Worm (Caenorhabditis elegans) whole organism, young adult: ENCODE results near the gene nspc-3.

Experiments
- D2030.7 ChIP-seq: fragments of 200-800 bp; sonication (Bioruptor generic); IDR thresholded peaks from 2 replicates; pipeline ENCODE4 v1.3.6; 2022; ENCODE audit warnings: missing genetic modification reagents, missing genetic modification characterization, missing compliant biosample characterization
- F22D6.2 ChIP-seq: sonication (generic microtip); optimal IDR thresholded peaks from 2 replicates; lab custom pipeline; 2016; ENCODE audit warnings: mild to moderate bottlenecking, missing genetic modification characterization, missing compliant biosample characterization
- F52B5.7 ChIP-seq: sonication (generic microtip); optimal IDR thresholded peaks from 2 replicates; lab custom pipeline; 2016; ENCODE audit warnings: mild to moderate bottlenecking, missing genetic modification characterization, missing compliant biosample characterization
- K11D2.4 ChIP-seq: fragments of 200-800 bp; sonication (Bioruptor generic); IDR thresholded peaks from 2 replicates; pipeline ENCODE4 v1.3.6; 2022; ENCODE audit warnings: missing genetic modification reagents, missing genetic modification characterization, missing compliant biosample characterization
- Y95B8A.8 ChIP-seq: fragments of 200-800 bp; sonication (Bioruptor generic); IDR thresholded peaks from 2 replicates; pipeline ENCODE4 v1.3.6; 2022; ENCODE audit warnings: missing genetic modification reagents, missing genetic modification characterization, missing compliant biosample characterization
- akir-1 ChIP-seq: fragments of 200-800 bp; sonication (Bioruptor generic); optimal IDR thresholded peaks from 2 replicates; lab custom pipeline; 2018; ENCODE audit warnings: mild to moderate bottlenecking, missing genetic modification characterization, moderate library complexity, missing compliant biosample characterization
- athp-1 ChIP-seq: sonication (generic microtip); optimal IDR thresholded peaks from 2 replicates; lab custom pipeline; 2017; ENCODE audit warnings: mild to moderate bottlenecking, missing genetic modification characterization, missing compliant biosample characterization
- attf-3 ChIP-seq: fragments of 200-800 bp; sonication (Bioruptor generic); conservative IDR thresholded peaks from 2 replicates; pipeline ENCODE4 v1.3.6; 2022; ENCODE audit warnings: missing genetic modification reagents, missing genetic modification characterization, missing compliant biosample characterization
- attf-5 ChIP-seq: fragments of 200-800 bp; sonication (Bioruptor generic); optimal IDR thresholded peaks from 2 replicates; lab custom pipeline; 2018; ENCODE audit warnings: mild to moderate bottlenecking, missing genetic modification characterization, missing compliant biosample characterization
- cebp-1 ChIP-seq, 2 experiments: fragments of 200-800 bp in 1 of 2; sonication (Bioruptor generic) in 1 of 2; sonication (generic microtip) in 1 of 2; IDR thresholded peaks in 1 of 2; optimal IDR thresholded peaks in 1 of 2; 2 replicates each; pipeline versions ENCODE4 v1.3.6 to Lab custom; 2017 to 2022; ENCODE audit warnings: missing compliant biosample characterization in 2 of 2, missing genetic modification characterization in 2 of 2, mild to moderate bottlenecking in 1 of 2, missing genetic modification reagents in 1 of 2, moderate library complexity in 1 of 2
- ceh-27 ChIP-seq: fragments of 200-800 bp; sonication (Bioruptor generic); optimal IDR thresholded peaks from 2 replicates; lab custom pipeline; 2018; ENCODE audit warnings: mild to moderate bottlenecking, missing genetic modification characterization, moderate library complexity, missing compliant biosample characterization
- ceh-79 ChIP-seq: sonication (generic microtip); optimal IDR thresholded peaks from 2 replicates; lab custom pipeline; 2017; ENCODE audit warnings: mild to moderate bottlenecking, missing genetic modification characterization, missing compliant biosample characterization
- die-1 ChIP-seq: sonication (generic microtip); optimal IDR thresholded peaks from 2 replicates; lab custom pipeline; 2016; ENCODE audit warnings: missing genotype, mild to moderate bottlenecking, missing genetic modification characterization, missing compliant biosample characterization
- dox-1 ChIP-seq: fragments of 200-800 bp; sonication (Bioruptor generic); IDR thresholded peaks from 2 replicates; pipeline ENCODE4 v1.3.6; 2022; ENCODE audit warnings: missing genetic modification reagents, missing genetic modification characterization, missing compliant biosample characterization
- dpff-1 ChIP-seq: sonication (generic microtip); optimal IDR thresholded peaks from 2 replicates; lab custom pipeline; 2017; ENCODE audit warnings: mild to moderate bottlenecking, missing genetic modification characterization, missing compliant biosample characterization
- ekl-4 ChIP-seq: fragments of 200-800 bp; sonication (Bioruptor generic); IDR thresholded peaks from 2 replicates; pipeline ENCODE4 v1.3.6; 2022; ENCODE audit warnings: missing genetic modification reagents, missing genetic modification characterization, missing compliant biosample characterization
- hlh-12 ChIP-seq: sonication (generic microtip); optimal IDR thresholded peaks from 2 replicates; lab custom pipeline; 2016; ENCODE audit warnings: missing genetic modification characterization, missing compliant biosample characterization
- hmg-20 ChIP-seq: fragments of 200-800 bp; sonication (Bioruptor generic); IDR thresholded peaks from 2 replicates; pipeline ENCODE4 v1.3.6; 2022; ENCODE audit warnings: missing genetic modification reagents, missing genetic modification characterization, missing compliant biosample characterization
- lin-26 ChIP-seq: fragments of 200-800 bp; sonication (Bioruptor generic); IDR thresholded peaks from 2 replicates; pipeline ENCODE4 v1.3.6; 2022; ENCODE audit warnings: missing genetic modification reagents, missing genetic modification characterization, missing compliant biosample characterization
- lin-35 ChIP-seq, 3 experiments: fragments of 150-350 bp in 2 of 3; sonication (generic microtip) in 1 of 3; optimal IDR thresholded peaks; 2 replicates each; lab custom pipeline; 2014 to 2018; ENCODE audit warnings: missing biosample characterization in 3 of 3, missing genetic modification characterization in 3 of 3, missing genetic modification reagents in 3 of 3
- lsy-27 ChIP-seq: sonication (generic microtip); optimal IDR thresholded peaks from 2 replicates; lab custom pipeline; 2017; ENCODE audit warnings: missing genetic modification characterization, mild to moderate bottlenecking, missing compliant biosample characterization, antibody characterized with exemption, missing genotype, borderline replicate concordance; ENCODE audit not compliant: insufficient read depth
- mel-28 ChIP-seq: sonication (generic microtip); optimal IDR thresholded peaks from 2 replicates; lab custom pipeline; 2016; ENCODE audit warnings: borderline replicate concordance, mild to moderate bottlenecking, missing genetic modification characterization, missing compliant biosample characterization
- nfya-1 ChIP-seq: sonication (generic microtip); optimal IDR thresholded peaks from 2 replicates; lab custom pipeline; 2017; ENCODE audit warnings: antibody characterized with exemption, missing compliant biosample characterization, missing genetic modification characterization, borderline replicate concordance; ENCODE audit not compliant: insufficient read depth
- nhr-80 ChIP-seq: sonication (generic microtip); optimal IDR thresholded peaks from 2 replicates; lab custom pipeline; 2016; ENCODE audit warnings: missing genetic modification characterization, missing compliant biosample characterization
- pha-4 ChIP-seq: fragments of 150-350 bp; sonication (generic microtip); optimal IDR thresholded peaks from 2 replicates; lab custom pipeline; 2014; ENCODE audit warnings: missing biosample characterization, missing genetic modification reagents, missing genetic modification characterization
- somi-1 ChIP-seq: fragments of 200-800 bp; sonication (Bioruptor generic); optimal IDR thresholded peaks from 2 replicates; lab custom pipeline; 2018; ENCODE audit warnings: mild to moderate bottlenecking, missing genetic modification characterization, missing compliant biosample characterization
- tbx-9 ChIP-seq: sonication (generic microtip); optimal IDR thresholded peaks from 2 replicates; lab custom pipeline; 2016; ENCODE audit warnings: borderline replicate concordance, missing genetic modification characterization, inconsistent platforms, missing compliant biosample characterization
- unc-130 ChIP-seq: sonication (generic microtip); optimal IDR thresholded peaks from 2 replicates; lab custom pipeline; 2016; ENCODE audit warnings: missing genetic modification reagents, missing genetic modification characterization, missing compliant biosample characterization
- ztf-26 ChIP-seq: sonication (generic microtip); optimal IDR thresholded peaks from 2 replicates; lab custom pipeline; 2017; ENCODE audit warnings: missing genetic modification characterization, missing compliant biosample characterization
- ztf-3 ChIP-seq: fragments of 200-800 bp; sonication (Bioruptor generic); optimal IDR thresholded peaks from 2 replicates; lab custom pipeline; 2018; ENCODE audit warnings: mild to moderate bottlenecking, missing genetic modification characterization, missing compliant biosample characterization

The nspc-3 gene

ce11 chrX:8536791-8537190 lies at the start of gene nspc-3:
Gene nspc-3, plus strand, starts transcription at chrX:8537091.
- TF ChIP-seq pha-4 (tag; lab: Kevin White, UChicago) = no peak
- no peak for TF ChIP-seq hlh-12 (tag; lab: Kevin White, UChicago)

- no peak for TF ChIP-seq ekl-4 (GFP tag; lab: Robert Waterston, UW)
- TF ChIP-seq lin-35 (GFP tag; optimal IDR thresholded peaks at IDR 0.05; lab: Kevin White, UChicago) = no peak
- no peak for TF ChIP-seq ztf-26
- TF ChIP-seq, all 124 proteins: peak for 0
These were observed 47.5 kb upstream of the nspc-3 start for ce11 chrX:8489415-8489814.

- TF ChIP-seq ceh-27 (GFP tag; lab: Kevin White, UChicago) (peak; percentile 14), cebp-1 (GFP tag; IDR thresholded peaks at IDR 0.05; lab: Robert Waterston, UW) (no peak), cebp-1 (tag; optimal IDR thresholded peaks at IDR 0.05; lab: Kevin White, UChicago) (no peak)
- TF ChIP-seq, all 124 proteins: peak for 1
These were observed 47.0 kb upstream of the nspc-3 start for ce11 chrX:8489886-8490285.

DNA sequence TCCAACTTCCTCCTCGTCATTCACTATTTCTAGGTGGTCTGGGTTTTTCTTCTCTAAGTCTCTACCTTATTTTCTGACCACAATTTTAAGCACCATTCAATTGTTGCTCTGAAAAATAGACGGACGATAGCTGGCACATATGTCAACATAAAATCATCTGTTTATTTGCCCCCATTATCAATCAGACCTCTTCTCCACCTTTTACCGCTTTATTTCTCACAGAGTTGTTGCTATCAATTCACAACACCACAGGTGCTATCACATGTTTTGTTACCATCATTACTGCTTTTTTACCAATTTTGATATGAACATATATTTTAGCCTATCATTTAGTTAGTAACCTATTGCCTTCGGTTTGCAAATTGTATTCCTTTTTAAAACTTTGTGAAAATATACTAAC lies 44.1 kb upstream of the nspc-3 start:
- TF ChIP-seq somi-1 (GFP tag; lab: Kevin White, UChicago) (no peak), nhr-80 (tag; lab: Kevin White, UChicago) (peak; percentile 43), Y95B8A.8 (GFP tag; lab: Robert Waterston, UW) (0 out of 2 replicates have a peak, but pooled peaks have one; percentile 16), mel-28 (tag; lab: Kevin White, UChicago) (no peak), F52B5.7 (no peak)

ce11 chrX:8495005-8495404 lies 41.9 kb upstream of the nspc-3 start, which contains the start of gene T01B10.5:
Gene T01B10.5, plus strand, starts transcription at chrX:8495305.
- no peak for TF ChIP-seq lsy-27 (tag; lab: Kevin White, UChicago)
- TF ChIP-seq tbx-9 (tag; lab: Kevin White, UChicago) = no peak
- TF ChIP-seq hmg-20 (GFP tag; lab: Robert Waterston, UW) = no peak
- TF ChIP-seq K11D2.4 (GFP tag; lab: Robert Waterston, UW) = no peak
- no peak for TF ChIP-seq athp-1
- no peak for TF ChIP-seq D2030.7
- TF ChIP-seq die-1 (tag; lab: Kevin White, UChicago) = no peak
- TF ChIP-seq lin-26 = no peak
- TF ChIP-seq dox-1 (GFP tag; lab: Robert Waterston, UW) = no peak
- TF ChIP-seq unc-130 (GFP tag; lab: Kevin White, UChicago) = no peak
- TF ChIP-seq attf-5 = no peak
- no peak for TF ChIP-seq lin-35 (GFP tag; optimal IDR thresholded peaks at IDR 0.05; lab: Kevin White, UChicago)

ce11 chrX:8499721-8500120 lies 37.2 kb upstream of the nspc-3 start, which contains the start of gene grd-14:
Gene grd-14, plus strand, starts transcription at chrX:8500021.
- TF ChIP-seq F22D6.2 (tag; lab: Kevin White, UChicago) (no peak), attf-3 (no peak), ceh-79 (no peak), dpff-1 (tag; lab: Kevin White, UChicago) (no peak), nfya-1 (no peak), akir-1 (no peak), ztf-3 (GFP tag; lab: Kevin White, UChicago) (no peak)
